Worm (Caenorhabditis elegans) whole organism, L4/young adult: ENCODE measurements around the gene sfa-1.
"Not testable (repeated sequence)": the region's sequence is repeated elsewhere in the genome, so short reads cannot be mapped to it uniquely, and the experiment has no call there.

Experiments used
- W03F9.2 ChIP-seq: fragments of 150-350 bp; optimal IDR thresholded peaks from 2 replicates; lab custom pipeline; 2014; ENCODE audit warnings: missing biosample characterization, missing genetic modification characterization
- dao-5 ChIP-seq: sonication (generic microtip); optimal IDR thresholded peaks from 2 replicates; lab custom pipeline; 2016; ENCODE audit warnings: missing genotype, missing genetic modification characterization, moderate library complexity, missing compliant biosample characterization
- him-1 ChIP-seq: sonication (generic microtip); optimal IDR thresholded peaks from 2 replicates; lab custom pipeline; 2016; ENCODE audit warnings: missing genotype, missing genetic modification reagents, missing genetic modification characterization, missing compliant biosample characterization

Gene sfa-1

ce11 chrIV:17084839-17085238 lies 25.9 kb downstream of the sfa-1 start:
- TF ChIP-seq W03F9.2 (tag; lab: Kevin White, UChicago): no peak
- no peak for TF ChIP-seq dao-5
- no peak for TF ChIP-seq him-1 (tag; lab: Kevin White, UChicago)

- TF ChIP-seq him-1 (tag; lab: Kevin White, UChicago) (no peak), dao-5 (no peak), W03F9.2 (tag; lab: Kevin White, UChicago) (no peak)
Measured at ce11 chrIV:17084317-17084716, 26.5 kb downstream of the sfa-1 start.

ce11 chrIV:17078649-17079048 lies 32.1 kb downstream of the sfa-1 start, which contains the start of gene Y116A8C.25:
Y116A8C.25 (minus strand) TSS chrIV:17078749.
- TF ChIP-seq dao-5: no peak
- no peak for TF ChIP-seq him-1 (tag; lab: Kevin White, UChicago)

ce11 chrIV:17070791-17071190 lies 40.0 kb downstream of the sfa-1 start, which contains the start of gene Y116A8C.24:
Y116A8C.24 (minus strand) TSS chrIV:17070891.
- TF ChIP-seq dao-5; him-1 (tag; lab: Kevin White, UChicago); W03F9.2 (tag; lab: Kevin White, UChicago): not testable (repeated sequence)

- not testable (repeated sequence) for TF ChIP-seq him-1 (tag; lab: Kevin White, UChicago); W03F9.2 (tag; lab: Kevin White, UChicago); dao-5
Measured at ce11 chrIV:17064937-17065336, 45.8 kb downstream of the sfa-1 start, which contains the start of gene Y116A8C.465. Y116A8C.465 (plus strand) TSS chrIV:17065237.

- TF ChIP-seq dao-5; W03F9.2 (tag; lab: Kevin White, UChicago); him-1 (tag; lab: Kevin White, UChicago): not testable (repeated sequence)
Measured at ce11 chrIV:17063700-17064099, 47.1 kb downstream of the sfa-1 start, which contains the start of gene Y116A8C.467. Y116A8C.467 (minus strand) TSS chrIV:17063800.

- TF ChIP-seq W03F9.2 (tag; lab: Kevin White, UChicago): no peak
- no peak for TF ChIP-seq him-1 (tag; lab: Kevin White, UChicago)
Measured at ce11 chrIV:17058036-17058435, 52.7 kb downstream of the sfa-1 start, which contains the start of gene Y116A8C.44. Y116A8C.44 (minus strand) TSS chrIV:17058136.
